Worm (Caenorhabditis elegans) whole organism, L4 larva: ENCODE results near the gene meg-1.
A peak's percentile ranks its signal among the peaks of the same experiment; 100 is the strongest.

ENCODE experiments used
- F10B5.3 ChIP-seq: sonication (generic microtip); optimal IDR thresholded peaks from 2 replicates; lab custom pipeline; 2016; ENCODE audit warnings: mild to moderate bottlenecking, missing genetic modification characterization, missing compliant biosample characterization
- F37D6.2 ChIP-seq: sonication (generic microtip); optimal IDR thresholded peaks from 2 replicates; lab custom pipeline; 2016; ENCODE audit warnings: mild to moderate bottlenecking, missing genetic modification characterization, missing compliant biosample characterization
- F44E2.7 ChIP-seq: fragments of 200-800 bp; sonication (Bioruptor generic); IDR thresholded peaks from 2 replicates; pipeline ENCODE4 v2.1.2; 2022; ENCODE audit warnings: missing genetic modification characterization, missing compliant biosample characterization
- T26A8.4 ChIP-seq: fragments of 200-800 bp; sonication (Bioruptor generic); IDR thresholded peaks from 2 replicates; pipeline ENCODE4 v1.3.6; 2022; ENCODE audit warnings: missing genetic modification characterization, missing compliant biosample characterization
- Y5F2A.4 ChIP-seq: fragments of 200-800 bp; sonication (Bioruptor generic); optimal IDR thresholded peaks from 2 replicates; lab custom pipeline; 2018; ENCODE audit warnings: mild to moderate bottlenecking, missing genetic modification characterization, missing compliant biosample characterization
- ZK337.2 ChIP-seq: fragments of 200-800 bp; sonication (Bioruptor generic); IDR thresholded peaks from 2 replicates; pipeline ENCODE4 v1.3.6; 2022; ENCODE audit warnings: missing genetic modification reagents, missing genetic modification characterization, missing compliant biosample characterization
- aha-1 ChIP-seq: fragments of 150-350 bp; peaks from one replicate; lab custom pipeline; 2014; ENCODE audit warnings: missing biosample characterization, missing genetic modification characterization
- aly-2 ChIP-seq: sonication (generic microtip); optimal IDR thresholded peaks from 2 replicates; lab custom pipeline; 2018; ENCODE audit warnings: missing biosample characterization, missing genetic modification characterization
- arid-1 ChIP-seq: fragments of 200-800 bp; sonication (Bioruptor generic); conservative IDR thresholded peaks from 2 replicates; pipeline ENCODE4 v1.3.6; 2022; ENCODE audit warnings: missing genetic modification reagents, missing genetic modification characterization, missing compliant biosample characterization
- attf-4 ChIP-seq: sonication (generic microtip); optimal IDR thresholded peaks from 3 replicates; lab custom pipeline; 2017; ENCODE audit warnings: missing biosample characterization, missing genetic modification characterization
- ceh-20 ChIP-seq: fragments of 200-800 bp; sonication (Bioruptor generic); IDR thresholded peaks from 2 replicates; pipeline ENCODE4 v1.3.6; 2022; ENCODE audit warnings: missing genetic modification reagents, missing genetic modification characterization, missing compliant biosample characterization
- ceh-28 ChIP-seq: fragments of 150-350 bp; optimal IDR thresholded peaks from 2 replicates; lab custom pipeline; 2014; ENCODE audit warnings: missing biosample characterization, missing genetic modification reagents, missing genetic modification characterization
- cey-2 ChIP-seq: sonication (generic microtip); optimal IDR thresholded peaks from 3 replicates; lab custom pipeline; 2017; ENCODE audit warnings: missing genetic modification characterization, mild to moderate bottlenecking, missing compliant biosample characterization, antibody characterized with exemption, borderline replicate concordance; ENCODE audit not compliant: insufficient read depth
- daf-12 ChIP-seq: fragments of 150-350 bp; optimal IDR thresholded peaks from 2 replicates; lab custom pipeline; 2014; ENCODE audit warnings: missing biosample characterization, missing genetic modification reagents, missing genetic modification characterization
- daf-16 ChIP-seq, 3 experiments: sonication (generic microtip); optimal IDR thresholded peaks; 2 replicates each; lab custom pipeline; 2016 to 2017; ENCODE audit warnings: missing genetic modification characterization in 3 of 3, missing genetic modification reagents in 3 of 3, mild to moderate bottlenecking in 2 of 3, missing compliant biosample characterization in 2 of 3, missing biosample characterization in 1 of 3, moderate library complexity in 1 of 3
- dmd-6 ChIP-seq: fragments of 200-800 bp; sonication (Bioruptor generic); IDR thresholded peaks from 2 replicates; pipeline ENCODE4 v1.3.6; 2022; ENCODE audit warnings: missing genetic modification reagents, missing genetic modification characterization, missing compliant biosample characterization
- dve-1 ChIP-seq: sonication (generic microtip); optimal IDR thresholded peaks from 2 replicates; lab custom pipeline; 2017; ENCODE audit warnings: antibody characterized with exemption, mild to moderate bottlenecking, missing genetic modification characterization, missing compliant biosample characterization; ENCODE audit not compliant: insufficient read depth
- fos-1 ChIP-seq: fragments of 150-350 bp; optimal IDR thresholded peaks from 2 replicates; lab custom pipeline; 2014; ENCODE audit warnings: missing biosample characterization, missing genetic modification characterization
- gei-8 ChIP-seq: fragments of 200-800 bp; sonication (Bioruptor generic); optimal IDR thresholded peaks from 2 replicates; lab custom pipeline; 2018; ENCODE audit warnings: mild to moderate bottlenecking, missing genetic modification characterization, missing compliant biosample characterization
- hlh-30 ChIP-seq: sonication (generic microtip); optimal IDR thresholded peaks from 2 replicates; lab custom pipeline; 2017; ENCODE audit warnings: antibody characterized with exemption, mild to moderate bottlenecking, missing genetic modification characterization, missing compliant biosample characterization; ENCODE audit not compliant: insufficient read depth
- hmg-1.1 ChIP-seq: fragments of 200-800 bp; sonication (Bioruptor generic); IDR thresholded peaks from 2 replicates; pipeline ENCODE4 v1.3.6; 2022; ENCODE audit warnings: missing genetic modification reagents, missing genetic modification characterization, missing compliant biosample characterization
- lim-7 ChIP-seq: fragments of 200-800 bp; sonication (Bioruptor generic); IDR thresholded peaks from 2 replicates; pipeline ENCODE4 v1.3.6; 2022; ENCODE audit warnings: missing genetic modification characterization, missing compliant biosample characterization
- lin-1 ChIP-seq: fragments of 200-800 bp; sonication (Bioruptor generic); IDR thresholded peaks from 2 replicates; pipeline ENCODE4 v1.3.6; 2022; ENCODE audit warnings: missing genetic modification reagents, missing genetic modification characterization, missing compliant biosample characterization
- lin-29 ChIP-seq: fragments of 200-800 bp; sonication (Bioruptor generic); IDR thresholded peaks from 2 replicates; pipeline ENCODE4 v1.3.6; 2022; ENCODE audit warnings: missing genetic modification reagents, missing genetic modification characterization, missing compliant biosample characterization
- lsy-2 ChIP-seq, 2 experiments: fragments of 150-350 bp in 1 of 2; sonication (generic microtip) in 1 of 2; optimal IDR thresholded peaks; 2 replicates each; lab custom pipeline; 2014 to 2017; ENCODE audit warnings: missing biosample characterization in 2 of 2, missing genetic modification characterization in 2 of 2
- madf-9 ChIP-seq: fragments of 200-800 bp; sonication (Bioruptor generic); conservative IDR thresholded peaks from 2 replicates; pipeline ENCODE4 v1.3.6; 2022; ENCODE audit warnings: missing genetic modification reagents, missing genetic modification characterization, missing compliant biosample characterization
- mdl-1 ChIP-seq, 2 experiments: fragments of 150-350 bp in 1 of 2; sonication (generic microtip) in 1 of 2; optimal IDR thresholded peaks; 2 replicates each; lab custom pipeline; 2014 to 2017; ENCODE audit warnings: missing biosample characterization in 2 of 2, missing genetic modification characterization in 2 of 2
- mdt-29 ChIP-seq: fragments of 200-800 bp; sonication (Bioruptor generic); IDR thresholded peaks from 2 replicates; pipeline ENCODE4 v1.3.6; 2022; ENCODE audit warnings: missing genetic modification reagents, missing genetic modification characterization, missing compliant biosample characterization
- mep-1 ChIP-seq: fragments of 150-350 bp; sonication (generic microtip); optimal IDR thresholded peaks from 3 replicates; lab custom pipeline; 2014; ENCODE audit warnings: missing biosample characterization, missing genetic modification characterization
- mes-2 ChIP-seq: sonication (generic microtip); optimal IDR thresholded peaks from 2 replicates; lab custom pipeline; 2016; ENCODE audit warnings: missing genotype, mild to moderate bottlenecking, missing genetic modification characterization, missing compliant biosample characterization; ENCODE audit not compliant: poor library complexity, severe bottlenecking
- mxl-3 ChIP-seq: fragments of 200-800 bp; sonication (Bioruptor generic); optimal IDR thresholded peaks from 2 replicates; lab custom pipeline; 2018; ENCODE audit warnings: mild to moderate bottlenecking, missing genetic modification characterization, missing compliant biosample characterization
- nhr-11 ChIP-seq: fragments of 150-350 bp; optimal IDR thresholded peaks from 2 replicates; lab custom pipeline; 2014; ENCODE audit warnings: missing biosample characterization, missing genetic modification characterization
- nhr-25 ChIP-seq: sonication (generic microtip); optimal IDR thresholded peaks from 2 replicates; lab custom pipeline; 2017; ENCODE audit warnings: missing genetic modification characterization, mild to moderate bottlenecking, missing compliant biosample characterization, antibody characterized with exemption, moderate library complexity, borderline replicate concordance; ENCODE audit not compliant: insufficient read depth
- nhr-28 ChIP-seq: fragments of 150-350 bp; optimal IDR thresholded peaks from 2 replicates; lab custom pipeline; 2014; ENCODE audit warnings: missing biosample characterization, missing genetic modification characterization
- nhr-6 ChIP-seq: fragments of 150-350 bp; optimal IDR thresholded peaks from 2 replicates; lab custom pipeline; 2014; ENCODE audit warnings: missing biosample characterization, missing genetic modification characterization
- pqm-1 ChIP-seq: sonication (generic microtip); optimal IDR thresholded peaks from 2 replicates; lab custom pipeline; 2017; ENCODE audit warnings: missing biosample characterization, missing genetic modification characterization
- rbr-2 ChIP-seq: sonication (generic microtip); optimal IDR thresholded peaks from 2 replicates; lab custom pipeline; 2016; ENCODE audit warnings: missing genotype, missing genetic modification characterization, missing compliant biosample characterization
- saeg-2 ChIP-seq: fragments of 200-800 bp; sonication (Bioruptor generic); IDR thresholded peaks from 2 replicates; pipeline ENCODE4 v1.3.6; 2022; ENCODE audit warnings: missing genetic modification reagents, missing genetic modification characterization, missing compliant biosample characterization
- spr-1 ChIP-seq: sonication (generic microtip); optimal IDR thresholded peaks from 2 replicates; lab custom pipeline; 2016; ENCODE audit warnings: mild to moderate bottlenecking, missing genetic modification characterization, missing compliant biosample characterization
- unc-39 ChIP-seq: sonication (generic microtip); optimal IDR thresholded peaks from 2 replicates; lab custom pipeline; 2017; ENCODE audit warnings: missing biosample characterization, missing genetic modification characterization
- unc-62 ChIP-seq, 3 experiments: fragments of 150-350 bp in 1 of 3; sonication (generic microtip); optimal IDR thresholded peaks in 2 of 3; peaks in 1 of 3; 1 replicate in 1 of 3; 2 replicates in 2 of 3; lab custom pipeline; 2014 to 2017; ENCODE audit warnings: missing biosample characterization in 3 of 3, missing genetic modification characterization in 3 of 3, missing genetic modification reagents in 3 of 3, missing genotype in 1 of 3
- vab-7 ChIP-seq: fragments of 200-800 bp; sonication (Bioruptor generic); IDR thresholded peaks from 2 replicates; pipeline ENCODE4 v1.3.6; 2022; ENCODE audit warnings: missing genetic modification reagents, missing genetic modification characterization, missing compliant biosample characterization
- zfp-2 ChIP-seq: sonication (generic microtip); optimal IDR thresholded peaks from 2 replicates; lab custom pipeline; 2016; ENCODE audit warnings: mild to moderate bottlenecking, missing genetic modification characterization, missing compliant biosample characterization
- zfp-3 ChIP-seq: fragments of 200-800 bp; sonication (Bioruptor generic); conservative IDR thresholded peaks from 2 replicates; pipeline ENCODE4 v1.3.6; 2022; ENCODE audit warnings: missing genetic modification reagents, missing genetic modification characterization, missing compliant biosample characterization
- zip-2 ChIP-seq: fragments of 150-350 bp; optimal IDR thresholded peaks from 2 replicates; lab custom pipeline; 2014; ENCODE audit warnings: missing biosample characterization, missing genetic modification characterization
- ztf-11 ChIP-seq: fragments of 150-350 bp; optimal IDR thresholded peaks from 2 replicates; lab custom pipeline; 2014; ENCODE audit warnings: missing biosample characterization, missing genetic modification characterization

meg-1 gene

DNA sequence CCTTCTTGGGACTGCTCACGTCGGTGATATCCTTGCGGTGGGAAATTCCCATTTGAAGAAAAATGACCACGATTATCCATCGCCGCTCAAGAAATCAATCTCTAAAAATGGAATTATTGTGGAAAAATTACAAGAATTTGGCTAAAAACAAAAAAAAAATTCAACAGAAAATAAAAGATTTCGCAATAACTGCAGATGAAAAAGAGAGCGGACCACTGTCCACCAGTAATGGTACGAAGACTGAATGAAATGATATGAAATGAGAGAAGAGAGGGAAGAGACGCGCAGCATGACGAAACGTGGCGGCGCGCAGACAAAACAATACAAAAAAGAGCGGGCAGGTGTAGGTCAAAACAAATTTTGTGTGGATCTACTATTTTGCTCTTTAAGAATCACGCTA, at the start of gene meg-1:
meg-1 (minus strand) TSS at position 101 of the 400 bp plus-strand sequence.
- TF ChIP-seq lin-1 (no peak), Y5F2A.4 (GFP tag; lab: Kevin White, UChicago) (no peak), hlh-30 (tag; lab: Kevin White, UChicago) (no peak), aha-1 (tag; lab: Kevin White, UChicago) (no peak), F37D6.2 (tag; lab: Kevin White, UChicago) (no peak), attf-4 (no peak), ZK337.2 (GFP tag; lab: Robert Waterston, UW) (no peak), unc-39 (no peak), daf-12 (tag; lab: Kevin White, UChicago) (no peak), pqm-1 (no peak), zfp-3 (GFP tag; lab: Robert Waterston, UW) (no peak), lin-29 (GFP tag; lab: Robert Waterston, UW) (no peak), F10B5.3 (no peak), nhr-11 (no peak), ceh-28 (tag; lab: Kevin White, UChicago) (no peak), mdt-29 (GFP tag; lab: Robert Waterston, UW) (no peak)

DNA sequence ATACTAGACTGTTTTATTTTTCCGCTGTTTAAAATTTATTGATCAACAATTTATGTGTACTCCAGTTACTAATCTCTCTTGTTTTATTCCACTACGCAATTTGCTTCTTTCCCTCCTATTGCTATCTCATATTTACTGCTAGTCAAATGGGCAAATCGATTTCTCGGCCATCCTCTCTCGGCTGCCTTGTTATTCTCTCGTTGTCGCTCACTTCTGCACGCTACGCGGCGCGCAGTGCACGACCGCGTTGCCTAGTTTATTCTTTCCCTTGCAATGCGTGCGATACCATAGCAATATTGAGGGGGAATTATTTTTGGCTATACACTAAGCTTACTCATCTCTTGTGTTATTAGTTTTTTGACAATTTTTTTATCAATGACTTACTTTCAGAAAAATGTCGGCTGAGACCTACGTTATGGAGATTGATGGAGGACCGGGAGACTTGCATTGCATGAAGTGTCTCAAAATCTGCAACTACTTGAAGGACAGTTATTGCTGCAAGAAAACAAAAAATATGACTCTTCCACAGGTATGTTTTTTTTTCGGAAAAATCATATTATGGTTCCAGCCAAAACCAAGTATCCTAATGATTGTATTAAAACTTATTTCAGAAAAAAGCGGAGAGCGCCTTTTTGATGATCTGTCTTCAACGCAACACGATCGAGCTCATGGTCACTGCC, 48.1 kb upstream of the meg-1 start, which contains the start of gene F48F7.6:
F48F7.6 (plus strand) TSS at position 391 of the 680 bp plus-strand sequence.
- TF ChIP-seq vab-7 (GFP tag; lab: Robert Waterston, UW) (no peak), mes-2 (peak; percentile 58), cey-2 (no peak), mdl-1 (tag; optimal IDR thresholded peaks at IDR 0.05; lab: Kevin White, UChicago) (peak in 1 of 2 experiments; percentile 72), aha-1 (tag; lab: Kevin White, UChicago) (peak; percentile 50), ceh-20 (GFP tag; lab: Robert Waterston, UW) (no peak), fos-1 (no peak), F37D6.2 (tag; lab: Kevin White, UChicago) (no peak), mxl-3 (GFP tag; lab: Kevin White, UChicago) (peak; percentile 33), aly-2 (tag; lab: Kevin White, UChicago) (no peak), nhr-25 (tag; lab: Kevin White, UChicago) (no peak), nhr-6 (tag; lab: Kevin White, UChicago) (peak; percentile 34), hmg-1.1 (peak; percentile 62), nhr-28 (tag; lab: Kevin White, UChicago) (peak; percentile 23), lsy-2 (tag; optimal IDR thresholded peaks at IDR 0.05; lab: Kevin White, UChicago) (peak in 1 of 2 experiments; percentile 48), madf-9 (GFP tag; lab: Robert Waterston, UW) (no peak), unc-62 (GFP tag; optimal IDR thresholded peaks at IDR 0.05 in 1 of 2; lab: Kevin White, UChicago) (peak in 1 of 2 experiments; percentile 98), unc-62 (tag; optimal IDR thresholded peaks at IDR 0.05; lab: Kevin White, UChicago) (no peak), ceh-28 (tag; lab: Kevin White, UChicago) (peak; percentile 18), hlh-30 (tag; lab: Kevin White, UChicago) (peak; percentile 48), daf-16 (GFP tag; optimal IDR thresholded peaks at IDR 0.05; lab: Kevin White, UChicago) (no peak), daf-16 (tag; optimal IDR thresholded peaks at IDR 0.05; lab: Kevin White, UChicago) (peak; percentile 64), saeg-2 (GFP tag; lab: Robert Waterston, UW) (no peak), nhr-11 (no peak), gei-8 (GFP tag; lab: Kevin White, UChicago) (no peak), Y5F2A.4 (GFP tag; lab: Kevin White, UChicago) (no peak), zip-2 (tag; lab: Kevin White, UChicago) (no peak), ztf-11 (no peak), mep-1 (tag; lab: Kevin White, UChicago) (peak; percentile 18), lin-29 (GFP tag; lab: Robert Waterston, UW) (no peak), T26A8.4 (GFP tag; lab: Robert Waterston, UW) (no peak), F44E2.7 (GFP tag; lab: Robert Waterston, UW) (no peak), dmd-6 (GFP tag; lab: Robert Waterston, UW) (0 out of 2 replicates have a peak, but pooled peaks have one; percentile 8), rbr-2 (peak; percentile 39), zfp-2 (tag; lab: Kevin White, UChicago) (no peak), dve-1 (tag; lab: Kevin White, UChicago) (peak; percentile 39), lim-7 (GFP tag; lab: Robert Waterston, UW) (no peak), arid-1 (GFP tag; lab: Robert Waterston, UW) (no peak), spr-1 (no peak)
